Worm (Caenorhabditis elegans) whole organism, young adult: ENCODE data around the gene C54D10.3.

Source experiments
- ceh-91 ChIP-seq: fragments of 200-800 bp; sonication (Bioruptor generic); IDR thresholded peaks from 2 replicates; pipeline ENCODE4 v1.3.6; 2022; ENCODE audit warnings: missing genetic modification reagents, missing genetic modification characterization, missing compliant biosample characterization
- dox-1 ChIP-seq: fragments of 200-800 bp; sonication (Bioruptor generic); IDR thresholded peaks from 2 replicates; pipeline ENCODE4 v1.3.6; 2022; ENCODE audit warnings: missing genetic modification reagents, missing genetic modification characterization, missing compliant biosample characterization
- hmg-20 ChIP-seq: fragments of 200-800 bp; sonication (Bioruptor generic); IDR thresholded peaks from 2 replicates; pipeline ENCODE4 v1.3.6; 2022; ENCODE audit warnings: missing genetic modification reagents, missing genetic modification characterization, missing compliant biosample characterization
- lin-35 ChIP-seq, 3 experiments: fragments of 150-350 bp in 2 of 3; sonication (generic microtip) in 1 of 3; optimal IDR thresholded peaks; 2 replicates each; lab custom pipeline; 2014 to 2018; ENCODE audit warnings: missing biosample characterization in 3 of 3, missing genetic modification characterization in 3 of 3, missing genetic modification reagents in 3 of 3
- rcor-1 ChIP-seq: fragments of 200-800 bp; sonication (Bioruptor generic); IDR thresholded peaks from 2 replicates; pipeline ENCODE4 v1.3.6; 2022; ENCODE audit warnings: missing genetic modification reagents, missing genetic modification characterization, missing compliant biosample characterization
- sea-2 ChIP-seq: fragments of 200-800 bp; sonication (Bioruptor generic); IDR thresholded peaks from 2 replicates; pipeline ENCODE4 v1.3.6; 2022; ENCODE audit warnings: missing genetic modification characterization, missing compliant biosample characterization
- ztf-3 ChIP-seq: fragments of 200-800 bp; sonication (Bioruptor generic); optimal IDR thresholded peaks from 2 replicates; lab custom pipeline; 2018; ENCODE audit warnings: mild to moderate bottlenecking, missing genetic modification characterization, missing compliant biosample characterization

ce11 chrV:12450441-12450840 is 32.0 kb downstream of the C54D10.3 start, which contains the start of gene F28C1.1:
- TF ChIP-seq rcor-1 (GFP tag; lab: Robert Waterston, UW), result no peak
- no peak for TF ChIP-seq ceh-91
- no peak for TF ChIP-seq lin-35 (GFP tag; optimal IDR thresholded peaks at IDR 0.05; lab: Kevin White, UChicago)
- no peak for TF ChIP-seq ztf-3 (GFP tag; lab: Kevin White, UChicago)
- no peak for TF ChIP-seq hmg-20 (GFP tag; lab: Robert Waterston, UW)
- no peak for TF ChIP-seq dox-1 (GFP tag; lab: Robert Waterston, UW)
- TF ChIP-seq sea-2 (GFP tag; lab: Robert Waterston, UW), result no peak
